Worm (Caenorhabditis elegans) whole organism, L2 larva: Measurements from ENCODE around the gene nimk-1.

Experiments
- F13H6.1 ChIP-seq: sonication (generic microtip); optimal IDR thresholded peaks from 2 replicates; lab custom pipeline; 2016; ENCODE audit warnings: missing genetic modification characterization, missing compliant biosample characterization
- ZK546.5 ChIP-seq: sonication (generic microtip); optimal IDR thresholded peaks from 2 replicates; lab custom pipeline; 2017; ENCODE audit warnings: missing biosample characterization, missing genetic modification characterization
- ama-1 ChIP-seq: fragments of 150-350 bp; optimal IDR thresholded peaks from 2 replicates; lab custom pipeline; 2018; ENCODE audit warnings: inconsistent platforms
- dmd-4 ChIP-seq: sonication (generic microtip); optimal IDR thresholded peaks from 2 replicates; lab custom pipeline; 2017; ENCODE audit warnings: missing biosample characterization, missing genetic modification characterization
- egl-27 ChIP-seq: sonication (generic microtip); optimal IDR thresholded peaks from 3 replicates; lab custom pipeline; 2017; ENCODE audit warnings: missing biosample characterization, missing genetic modification reagents, missing genetic modification characterization
- elt-3 ChIP-seq: sonication (generic microtip); optimal IDR thresholded peaks from 2 replicates; lab custom pipeline; 2017; ENCODE audit warnings: missing biosample characterization, missing genetic modification characterization
- mdl-1 ChIP-seq, 2 experiments: fragments of 150-350 bp in 1 of 2; sonication (generic microtip) in 1 of 2; optimal IDR thresholded peaks; 2 replicates each; lab custom pipeline; 2017; ENCODE audit warnings: missing biosample characterization in 2 of 2, missing genetic modification characterization in 2 of 2
- nhr-11 ChIP-seq: fragments of 150-350 bp; optimal IDR thresholded peaks from 2 replicates; lab custom pipeline; 2014; ENCODE audit warnings: missing biosample characterization, missing genetic modification characterization
- skn-1 ChIP-seq: sonication (generic microtip); optimal IDR thresholded peaks from 2 replicates; lab custom pipeline; 2017; ENCODE audit warnings: missing biosample characterization, missing genetic modification characterization
- unc-39 ChIP-seq: fragments of 150-350 bp; optimal IDR thresholded peaks from 2 replicates; lab custom pipeline; 2014; ENCODE audit warnings: missing biosample characterization, missing genetic modification characterization
- ztf-4 ChIP-seq: fragments of 150-350 bp; optimal IDR thresholded peaks from 2 replicates; lab custom pipeline; 2014; ENCODE audit warnings: missing biosample characterization, missing genetic modification characterization

DNA sequence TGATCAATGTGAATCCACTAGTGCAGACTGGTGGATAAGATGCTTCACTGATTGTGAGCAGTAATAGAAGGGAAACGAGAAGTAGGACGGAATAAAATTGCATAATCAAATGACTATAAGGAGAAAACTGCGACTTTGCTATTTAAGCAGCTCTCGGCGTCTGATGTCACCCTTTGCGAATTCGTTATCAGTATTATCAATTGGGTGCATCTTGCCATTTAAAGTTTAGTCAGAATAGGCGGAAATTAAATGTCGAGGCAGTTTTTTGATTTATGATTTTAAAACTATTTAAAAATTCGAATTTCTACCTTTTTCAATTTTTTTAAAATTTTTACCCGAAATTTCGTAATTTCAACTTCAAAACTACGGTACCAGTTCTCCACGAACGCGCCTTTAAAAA lies 45.4 kb downstream of the nimk-1 start, which contains the start of gene clec-4:
- no peak for TF ChIP-seq unc-39 (tag; lab: Kevin White, UChicago)
- no peak for TF ChIP-seq F13H6.1 (tag; lab: Kevin White, UChicago)
- no peak for TF ChIP-seq egl-27 (tag; lab: Kevin White, UChicago)
- no peak for TF ChIP-seq mdl-1 (tag; optimal IDR thresholded peaks at IDR 0.05; lab: Kevin White, UChicago)
- TF ChIP-seq nhr-11 (tag; lab: Kevin White, UChicago) = no peak
- no peak for TF ChIP-seq ZK546.5 (tag; lab: Kevin White, UChicago)
- TF ChIP-seq ztf-4 (tag; lab: Kevin White, UChicago) = no peak
- no peak for TF ChIP-seq ama-1
- no peak for TF ChIP-seq skn-1 (tag; lab: Kevin White, UChicago)
- no peak for TF ChIP-seq dmd-4
- no peak for TF ChIP-seq elt-3
